Fruit fly (Drosophila melanogaster): ENCODE results near the gene crb.

DNA sequence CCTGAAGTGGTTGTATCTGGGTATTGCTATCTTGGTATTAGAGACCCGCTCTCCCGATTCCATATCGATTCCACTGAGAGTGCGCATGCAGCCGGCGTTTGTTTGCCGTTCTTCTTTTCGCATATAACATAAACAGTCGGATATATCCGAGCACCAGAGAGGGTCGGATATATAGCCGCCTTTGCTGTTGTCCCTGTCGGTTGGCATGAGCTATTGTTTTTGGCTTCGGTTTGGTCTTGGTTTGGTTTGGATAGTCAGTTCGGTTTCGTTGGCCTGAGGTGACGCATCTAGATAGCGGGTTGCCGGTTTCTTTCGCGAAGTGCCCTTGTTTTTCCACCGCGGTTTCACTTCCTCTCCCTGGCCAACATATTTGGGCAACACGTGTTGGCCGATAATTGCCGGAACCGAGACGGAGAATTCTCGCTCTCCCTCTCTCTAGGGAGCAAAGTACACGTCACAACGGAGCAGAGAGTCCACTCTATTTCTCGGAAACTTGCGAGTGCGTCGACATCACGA is 22.0 kb upstream of the crb start, which contains the start of gene Orct2:
- TF ChIP-seq toe (GFP tag; optimal IDR thresholded peaks at IDR 0.05) = peak; percentile 16
- peak; percentile 50 for TF ChIP-seq CG12768 (GFP tag; optimal IDR thresholded peaks at IDR 0.05)
- TF ChIP-seq cic (GFP tag; optimal IDR thresholded peaks at IDR 0.05) = peak; percentile 31
- no peak for TF ChIP-seq cnc (optimal IDR thresholded peaks at IDR 0.05)
- no peak for TF ChIP-seq ovo (GFP tag; optimal IDR thresholded peaks at IDR 0.05)
- no peak for TF ChIP-seq CG1620 (GFP tag; optimal IDR thresholded peaks at IDR 0.05)
- TF ChIP-seq kay (GFP tag; ENCODE audit: borderline replicate concordance) = no peak
- TF ChIP-seq CG11617 (GFP tag; optimal IDR thresholded peaks at IDR 0.05) = no peak
- no peak for TF ChIP-seq CG33017 (tag; optimal IDR thresholded peaks at IDR 0.05)
- TF ChIP-seq CG7101 (tag; optimal IDR thresholded peaks at IDR 0.05) = no peak
- TF ChIP-seq Crg-1 (GFP tag; optimal IDR thresholded peaks at IDR 0.05) = no peak
- TF ChIP-seq Mnt (GFP tag; optimal IDR thresholded peaks at IDR 0.05) = peak; percentile 82

Data from whole organism, adult.